Worm (Caenorhabditis elegans) whole organism, L4 larva: ENCODE measurements around the gene shl-1.
A peak's percentile ranks its signal among the peaks of the same experiment; 100 is the strongest.

Experiments
- D1046.2 ChIP-seq: fragments of 200-800 bp; sonication (Bioruptor generic); IDR thresholded peaks from 2 replicates; pipeline ENCODE4 v1.3.6; 2022; ENCODE audit warnings: missing genetic modification characterization, missing compliant biosample characterization
- F26F4.8 ChIP-seq: fragments of 200-800 bp; sonication (Bioruptor generic); conservative IDR thresholded peaks from 2 replicates; pipeline ENCODE4 v1.3.6; 2022; ENCODE audit warnings: missing genetic modification characterization, missing compliant biosample characterization
- F49E8.2 ChIP-seq: sonication (generic microtip); optimal IDR thresholded peaks from 2 replicates; lab custom pipeline; 2016; ENCODE audit warnings: missing compliant biosample characterization, mild to moderate bottlenecking, missing genetic modification characterization, borderline replicate concordance
- T20F7.1 ChIP-seq: fragments of 200-800 bp; sonication (Bioruptor generic); optimal IDR thresholded peaks from 2 replicates; lab custom pipeline; 2018; ENCODE audit warnings: mild to moderate bottlenecking, missing genetic modification characterization, missing compliant biosample characterization
- T26A8.4 ChIP-seq: fragments of 200-800 bp; sonication (Bioruptor generic); IDR thresholded peaks from 2 replicates; pipeline ENCODE4 v1.3.6; 2022; ENCODE audit warnings: missing genetic modification characterization, missing compliant biosample characterization
- Y5F2A.4 ChIP-seq: fragments of 200-800 bp; sonication (Bioruptor generic); optimal IDR thresholded peaks from 2 replicates; lab custom pipeline; 2018; ENCODE audit warnings: mild to moderate bottlenecking, missing genetic modification characterization, missing compliant biosample characterization
- Y75B8A.6 ChIP-seq: fragments of 200-800 bp; sonication (Bioruptor generic); IDR thresholded peaks from 2 replicates; pipeline ENCODE4 v1.3.6; 2022; ENCODE audit warnings: missing genetic modification reagents, missing genetic modification characterization, missing compliant biosample characterization
- ZK337.2 ChIP-seq: fragments of 200-800 bp; sonication (Bioruptor generic); IDR thresholded peaks from 2 replicates; pipeline ENCODE4 v1.3.6; 2022; ENCODE audit warnings: missing genetic modification reagents, missing genetic modification characterization, missing compliant biosample characterization
- ZK546.5 ChIP-seq, 2 experiments: sonication (generic microtip); optimal IDR thresholded peaks; 2 replicates each; lab custom pipeline; 2017; ENCODE audit warnings: missing biosample characterization in 2 of 2, missing genetic modification characterization in 2 of 2
- aly-2 ChIP-seq: sonication (generic microtip); optimal IDR thresholded peaks from 2 replicates; lab custom pipeline; 2018; ENCODE audit warnings: missing biosample characterization, missing genetic modification characterization
- ama-1 ChIP-seq: fragments of 150-350 bp; optimal IDR thresholded peaks from 2 replicates; lab custom pipeline; 2014; ENCODE audit warnings: inconsistent platforms, mixed read lengths
- arid-1 ChIP-seq: fragments of 200-800 bp; sonication (Bioruptor generic); conservative IDR thresholded peaks from 2 replicates; pipeline ENCODE4 v1.3.6; 2022; ENCODE audit warnings: missing genetic modification reagents, missing genetic modification characterization, missing compliant biosample characterization
- ceh-20 ChIP-seq: fragments of 200-800 bp; sonication (Bioruptor generic); IDR thresholded peaks from 2 replicates; pipeline ENCODE4 v1.3.6; 2022; ENCODE audit warnings: missing genetic modification reagents, missing genetic modification characterization, missing compliant biosample characterization
- ceh-28 ChIP-seq: fragments of 150-350 bp; optimal IDR thresholded peaks from 2 replicates; lab custom pipeline; 2014; ENCODE audit warnings: missing biosample characterization, missing genetic modification reagents, missing genetic modification characterization
- ceh-44 ChIP-seq: fragments of 200-800 bp; sonication (Bioruptor generic); IDR thresholded peaks from 2 replicates; pipeline ENCODE4 v1.3.6; 2022; ENCODE audit warnings: missing genetic modification reagents, missing genetic modification characterization, missing compliant biosample characterization
- ceh-82 ChIP-seq: sonication (generic microtip); optimal IDR thresholded peaks from 2 replicates; lab custom pipeline; 2017; ENCODE audit warnings: missing biosample characterization, missing genetic modification characterization
- ces-1 ChIP-seq: fragments of 150-350 bp; sonication (generic microtip); optimal IDR thresholded peaks from 4 replicates; lab custom pipeline; 2014; ENCODE audit warnings: missing biosample characterization, missing genetic modification reagents, missing genetic modification characterization
- cey-2 ChIP-seq: sonication (generic microtip); optimal IDR thresholded peaks from 3 replicates; lab custom pipeline; 2017; ENCODE audit warnings: missing genetic modification characterization, mild to moderate bottlenecking, missing compliant biosample characterization, antibody characterized with exemption, borderline replicate concordance; ENCODE audit not compliant: insufficient read depth
- ctbp-1 ChIP-seq: fragments of 200-800 bp; sonication (Bioruptor generic); IDR thresholded peaks from 2 replicates; pipeline ENCODE4 v1.3.6; 2022; ENCODE audit warnings: missing genetic modification reagents, missing genetic modification characterization, missing compliant biosample characterization
- daf-16 ChIP-seq, 3 experiments: sonication (generic microtip); optimal IDR thresholded peaks; 2 replicates each; lab custom pipeline; 2016 to 2017; ENCODE audit warnings: missing genetic modification characterization in 3 of 3, missing genetic modification reagents in 3 of 3, mild to moderate bottlenecking in 2 of 3, missing compliant biosample characterization in 2 of 3, missing biosample characterization in 1 of 3, moderate library complexity in 1 of 3
- daf-19 ChIP-seq: fragments of 200-800 bp; sonication (Bioruptor generic); conservative IDR thresholded peaks from 2 replicates; pipeline ENCODE4 v1.3.6; 2022; ENCODE audit warnings: missing genetic modification characterization, missing compliant biosample characterization
- daf-8 ChIP-seq: fragments of 200-800 bp; sonication (Bioruptor generic); IDR thresholded peaks from 2 replicates; pipeline ENCODE4 v1.3.6; 2022; ENCODE audit warnings: missing genetic modification characterization, missing compliant biosample characterization
- dpl-1 ChIP-seq: fragments of 150-350 bp; optimal IDR thresholded peaks from 2 replicates; lab custom pipeline; 2014; ENCODE audit warnings: missing biosample characterization, missing genetic modification reagents, missing genetic modification characterization
- duxl-1 ChIP-seq: sonication (generic microtip); optimal IDR thresholded peaks from 2 replicates; lab custom pipeline; 2016; ENCODE audit warnings: mild to moderate bottlenecking, missing genetic modification characterization, moderate library complexity, missing compliant biosample characterization; ENCODE audit not compliant: poor library complexity
- egl-27 ChIP-seq: sonication (generic microtip); optimal IDR thresholded peaks from 3 replicates; lab custom pipeline; 2017; ENCODE audit warnings: missing biosample characterization, missing genetic modification reagents, missing genetic modification characterization
- hlh-30 ChIP-seq: sonication (generic microtip); optimal IDR thresholded peaks from 2 replicates; lab custom pipeline; 2017; ENCODE audit warnings: antibody characterized with exemption, mild to moderate bottlenecking, missing genetic modification characterization, missing compliant biosample characterization; ENCODE audit not compliant: insufficient read depth
- jun-1 ChIP-seq: fragments of 150-350 bp; optimal IDR thresholded peaks from 2 replicates; lab custom pipeline; 2014; ENCODE audit warnings: missing biosample characterization, missing genetic modification reagents, missing genetic modification characterization
- lim-7 ChIP-seq: fragments of 200-800 bp; sonication (Bioruptor generic); IDR thresholded peaks from 2 replicates; pipeline ENCODE4 v1.3.6; 2022; ENCODE audit warnings: missing genetic modification characterization, missing compliant biosample characterization
- lin-1 ChIP-seq: fragments of 200-800 bp; sonication (Bioruptor generic); IDR thresholded peaks from 2 replicates; pipeline ENCODE4 v1.3.6; 2022; ENCODE audit warnings: missing genetic modification reagents, missing genetic modification characterization, missing compliant biosample characterization
- lin-13 ChIP-seq: fragments of 150-350 bp; optimal IDR thresholded peaks from 2 replicates; lab custom pipeline; 2014; ENCODE audit warnings: missing biosample characterization, missing genetic modification reagents, missing genetic modification characterization
- lir-3 ChIP-seq: sonication (generic microtip); optimal IDR thresholded peaks from 2 replicates; lab custom pipeline; 2016; ENCODE audit warnings: mild to moderate bottlenecking, missing genetic modification characterization, missing compliant biosample characterization
- lsy-2 ChIP-seq, 2 experiments: fragments of 150-350 bp in 1 of 2; sonication (generic microtip) in 1 of 2; optimal IDR thresholded peaks; 2 replicates each; lab custom pipeline; 2014 to 2017; ENCODE audit warnings: missing biosample characterization in 2 of 2, missing genetic modification characterization in 2 of 2
- madf-5 ChIP-seq, 2 experiments: fragments of 200-800 bp; sonication (Bioruptor generic); IDR thresholded peaks; 2 replicates each; pipeline ENCODE4 v1.3.6; 2022; ENCODE audit warnings: missing compliant biosample characterization in 2 of 2, missing genetic modification characterization in 2 of 2
- madf-9 ChIP-seq: fragments of 200-800 bp; sonication (Bioruptor generic); conservative IDR thresholded peaks from 2 replicates; pipeline ENCODE4 v1.3.6; 2022; ENCODE audit warnings: missing genetic modification reagents, missing genetic modification characterization, missing compliant biosample characterization
- mdt-29 ChIP-seq: fragments of 200-800 bp; sonication (Bioruptor generic); IDR thresholded peaks from 2 replicates; pipeline ENCODE4 v1.3.6; 2022; ENCODE audit warnings: missing genetic modification reagents, missing genetic modification characterization, missing compliant biosample characterization
- nhr-11 ChIP-seq: fragments of 150-350 bp; optimal IDR thresholded peaks from 2 replicates; lab custom pipeline; 2014; ENCODE audit warnings: missing biosample characterization, missing genetic modification characterization
- nhr-111 ChIP-seq: fragments of 200-800 bp; sonication (Bioruptor generic); optimal IDR thresholded peaks from 2 replicates; lab custom pipeline; 2018; ENCODE audit warnings: mild to moderate bottlenecking, missing genetic modification characterization, missing compliant biosample characterization
- nhr-237 ChIP-seq: sonication (generic microtip); optimal IDR thresholded peaks from 2 replicates; lab custom pipeline; 2017; ENCODE audit warnings: missing biosample characterization, missing genetic modification characterization
- nhr-25 ChIP-seq: sonication (generic microtip); optimal IDR thresholded peaks from 2 replicates; lab custom pipeline; 2017; ENCODE audit warnings: missing genetic modification characterization, mild to moderate bottlenecking, missing compliant biosample characterization, antibody characterized with exemption, moderate library complexity, borderline replicate concordance; ENCODE audit not compliant: insufficient read depth
- nhr-42 ChIP-seq: fragments of 200-800 bp; sonication (Bioruptor generic); IDR thresholded peaks from 2 replicates; pipeline ENCODE4 v1.3.6; 2022; ENCODE audit warnings: missing genetic modification characterization, missing compliant biosample characterization
- nhr-48 ChIP-seq: sonication (generic microtip); optimal IDR thresholded peaks from 2 replicates; lab custom pipeline; 2016; ENCODE audit warnings: mild to moderate bottlenecking, missing genetic modification characterization, missing compliant biosample characterization
- nhr-77 ChIP-seq: fragments of 150-350 bp; optimal IDR thresholded peaks from 2 replicates; lab custom pipeline; 2014; ENCODE audit warnings: missing biosample characterization, missing genetic modification characterization
- rbr-2 ChIP-seq: sonication (generic microtip); optimal IDR thresholded peaks from 2 replicates; lab custom pipeline; 2016; ENCODE audit warnings: missing genotype, missing genetic modification characterization, missing compliant biosample characterization
- snpc-1.2 ChIP-seq: fragments of 200-800 bp; sonication (Bioruptor generic); IDR thresholded peaks from 2 replicates; pipeline ENCODE4 v1.3.6; 2022; ENCODE audit warnings: missing genetic modification reagents, missing genetic modification characterization, missing compliant biosample characterization
- spr-3 ChIP-seq: fragments of 200-800 bp; sonication (Bioruptor generic); optimal IDR thresholded peaks from 2 replicates; lab custom pipeline; 2018; ENCODE audit warnings: mild to moderate bottlenecking, missing genetic modification characterization, missing compliant biosample characterization
- tag-97 ChIP-seq: fragments of 200-800 bp; sonication (Bioruptor generic); IDR thresholded peaks from 2 replicates; pipeline ENCODE4 v1.3.6; 2022; ENCODE audit warnings: missing genetic modification characterization, missing compliant biosample characterization
- unc-39 ChIP-seq: sonication (generic microtip); optimal IDR thresholded peaks from 2 replicates; lab custom pipeline; 2017; ENCODE audit warnings: missing biosample characterization, missing genetic modification characterization
- zag-1 ChIP-seq: fragments of 150-350 bp; optimal IDR thresholded peaks from 2 replicates; lab custom pipeline; 2014; ENCODE audit warnings: missing biosample characterization, missing genetic modification characterization
- zfp-3 ChIP-seq: fragments of 200-800 bp; sonication (Bioruptor generic); conservative IDR thresholded peaks from 2 replicates; pipeline ENCODE4 v1.3.6; 2022; ENCODE audit warnings: missing genetic modification reagents, missing genetic modification characterization, missing compliant biosample characterization
- zip-11 ChIP-seq: fragments of 200-800 bp; sonication (Bioruptor generic); IDR thresholded peaks from 2 replicates; pipeline ENCODE4 v1.3.6; 2022; ENCODE audit warnings: missing genetic modification characterization, missing compliant biosample characterization

The shl-1 gene

ce11 chrIV:6336748-6337147 is 47.1 kb downstream of the shl-1 start (continued):
- TF ChIP-seq daf-8 (GFP tag; lab: Robert Waterston, UW), result no peak
- peak; percentile 80; the same call in 1 of the 2 replicates for TF ChIP-seq nhr-42 (GFP tag; lab: Robert Waterston, UW)
- TF ChIP-seq dpl-1 (GFP tag; lab: Kevin White, UChicago), result peak; percentile 72
- TF ChIP-seq lin-1, result peak; percentile 92
- no peak for TF ChIP-seq unc-39 (tag; lab: Kevin White, UChicago)
- TF ChIP-seq zip-11 (GFP tag; lab: Robert Waterston, UW), result no peak
- 0 out of 2 replicates have a peak, but pooled peaks have one; percentile 44 for TF ChIP-seq madf-9 (GFP tag; lab: Robert Waterston, UW)
- TF ChIP-seq duxl-1 (tag; lab: Kevin White, UChicago), result peak; percentile 76
- TF ChIP-seq lir-3 (tag; lab: Kevin White, UChicago), result no peak
- TF ChIP-seq lin-13, result peak; percentile 90
- TF ChIP-seq F49E8.2 (tag; lab: Kevin White, UChicago), result no peak
- no peak for TF ChIP-seq nhr-77 (tag; lab: Kevin White, UChicago)
- TF ChIP-seq mdt-29, result peak; percentile 95
- peak; percentile 83; the same call in 1 of the 2 replicates for TF ChIP-seq zfp-3 (GFP tag; lab: Robert Waterston, UW)
- peak; percentile 75 for TF ChIP-seq rbr-2 (tag; lab: Kevin White, UChicago)
- no peak for TF ChIP-seq madf-5 (GFP tag; IDR thresholded peaks at IDR 0.05; lab: Robert Waterston, UW)
- peak; percentile 71 for TF ChIP-seq spr-3
- TF ChIP-seq T26A8.4 (GFP tag; lab: Robert Waterston, UW), result peak; percentile 89
- TF ChIP-seq jun-1 (tag; lab: Kevin White, UChicago), result peak; percentile 47
- TF ChIP-seq cey-2 (tag; lab: Kevin White, UChicago), result peak; percentile 74
- 0 out of 2 replicates have a peak, but pooled peaks have one; percentile 38 for TF ChIP-seq snpc-1.2 (GFP tag; lab: Robert Waterston, UW)
- no peak for TF ChIP-seq tag-97
- no peak for TF ChIP-seq ceh-82
- TF ChIP-seq zag-1 (tag; lab: Kevin White, UChicago), result no peak
- no peak for TF ChIP-seq ces-1
- peak in 1 of 2 experiments; percentile 2 for TF ChIP-seq ZK546.5 (tag; optimal IDR thresholded peaks at IDR 0.05; lab: Kevin White, UChicago)
- TF ChIP-seq nhr-25 (tag; lab: Kevin White, UChicago), result peak; percentile 84
- no peak for TF ChIP-seq Y5F2A.4 (GFP tag; lab: Kevin White, UChicago)
- TF ChIP-seq lsy-2 (tag; optimal IDR thresholded peaks at IDR 0.05; lab: Kevin White, UChicago), result peak; percentile 78 to 95
- no peak for TF ChIP-seq F26F4.8 (GFP tag; lab: Robert Waterston, UW)
- TF ChIP-seq egl-27 (tag; lab: Kevin White, UChicago), result no peak
- no peak for TF ChIP-seq lim-7
- peak; percentile 72 for TF ChIP-seq ama-1 (lab: Kevin White, UChicago)
- peak; percentile 97 for TF ChIP-seq ceh-20 (GFP tag; lab: Robert Waterston, UW)
- peak; percentile 99 for TF ChIP-seq nhr-48 (tag; lab: Kevin White, UChicago)
- TF ChIP-seq aly-2 (tag; lab: Kevin White, UChicago), result no peak
- TF ChIP-seq daf-19, result no peak; the same call in 1 of the 2 replicates
- no peak for TF ChIP-seq D1046.2 (GFP tag; lab: Robert Waterston, UW)
- no peak for TF ChIP-seq nhr-237 (tag; lab: Kevin White, UChicago)
- no peak for TF ChIP-seq nhr-111 (GFP tag; lab: Kevin White, UChicago)
- TF ChIP-seq T20F7.1 (GFP tag; lab: Kevin White, UChicago), result peak; percentile 88
- peak; percentile 84 for TF ChIP-seq nhr-11 (tag; lab: Kevin White, UChicago)
- TF ChIP-seq ceh-44, result no peak
- TF ChIP-seq ceh-28, result no peak
- peak; percentile 46; the same call in 1 of the 2 replicates for TF ChIP-seq arid-1 (GFP tag; lab: Robert Waterston, UW)
- TF ChIP-seq Y75B8A.6 (GFP tag; lab: Robert Waterston, UW), result peak; percentile 52; the same call in 1 of the 2 replicates
- TF ChIP-seq ctbp-1 (GFP tag; lab: Robert Waterston, UW), result peak; percentile 90
- TF ChIP-seq hlh-30 (tag; lab: Kevin White, UChicago), result peak; percentile 100
- no peak; the same call in 1 of the 2 replicates for TF ChIP-seq ZK337.2 (GFP tag; lab: Robert Waterston, UW)
- TF ChIP-seq daf-16 (GFP tag; optimal IDR thresholded peaks at IDR 0.05; lab: Kevin White, UChicago), result peak; percentile 62 to 79
- TF ChIP-seq daf-16 (tag; optimal IDR thresholded peaks at IDR 0.05; lab: Kevin White, UChicago), result peak; percentile 89
